Fruit fly (Drosophila melanogaster): Measurements from ENCODE around the gene CG3842.

Gene CG3842

DNA sequence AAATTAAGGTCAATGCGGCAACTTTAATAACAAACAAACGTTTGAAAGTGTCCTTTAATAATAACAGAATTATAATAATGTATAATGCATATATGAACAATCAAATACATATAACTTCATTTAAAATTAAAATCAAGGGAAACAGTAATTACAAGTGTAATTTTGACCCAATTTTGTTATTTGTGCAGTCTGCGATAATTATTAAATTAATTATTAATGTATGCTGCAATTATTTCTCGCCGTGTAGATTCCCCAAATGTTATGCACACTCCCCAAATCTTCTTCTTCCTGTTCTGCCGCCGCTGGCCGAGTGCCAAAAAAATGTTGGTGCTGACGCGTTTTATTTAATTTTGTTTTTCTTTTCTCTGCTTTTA, 16.0 kb downstream of the CG3842 start (continued):
- TF ChIP-seq CG14014 (GFP tag; IDR thresholded peaks at IDR 0.05) (peak; percentile 83), Awh (GFP tag; IDR thresholded peaks at IDR 0.05) (peak; percentile 53; the same call in 1 of the 2 replicates), gfzf (GFP tag; optimal IDR thresholded peaks at IDR 0.05) (no peak), Fer1 (GFP tag; optimal IDR thresholded peaks at IDR 0.05) (peak; percentile 93), MESR4 (GFP tag; optimal IDR thresholded peaks at IDR 0.05) (no peak), CG15073 (GFP tag; optimal IDR thresholded peaks at IDR 0.05) (no peak), CG5180 (GFP tag; optimal IDR thresholded peaks at IDR 0.05) (peak; percentile 79), CHES-1-like (GFP tag; optimal IDR thresholded peaks at IDR 0.05) (no peak), CG12659 (GFP tag; optimal IDR thresholded peaks at IDR 0.05) (peak; percentile 92), hkb (optimal IDR thresholded peaks at IDR 0.05) (no peak), hkb (GFP tag; IDR thresholded peaks at IDR 0.05) (peak; percentile 85), H15 (GFP tag; IDR thresholded peaks at IDR 0.05) (peak; percentile 68), ems (GFP tag; optimal IDR thresholded peaks at IDR 0.05) (peak; percentile 9), cas (GFP tag; IDR thresholded peaks at IDR 0.05) (0 out of 2 replicates have a peak, but pooled peaks have one; percentile 75), Oaz (GFP tag; IDR thresholded peaks at IDR 0.05) (peak; percentile 61; the same call in 1 of the 2 replicates), ERR (GFP tag; optimal IDR thresholded peaks at IDR 0.05) (no peak), CG12299 (tag; optimal IDR thresholded peaks at IDR 0.05) (peak; percentile 89), CG4328 (GFP tag; optimal IDR thresholded peaks at IDR 0.05) (peak; percentile 90), CG6254 (GFP tag; optimal IDR thresholded peaks at IDR 0.05) (peak; percentile 72), Deaf1 (tag; optimal IDR thresholded peaks at IDR 0.05) (peak; percentile 65), bbx (GFP tag; IDR thresholded peaks at IDR 0.05; ENCODE audit: partially characterized antibody) (no peak), ttk (GFP tag; IDR thresholded peaks at IDR 0.05) (peak; percentile 71), CG11560 (tag; IDR thresholded peaks at IDR 0.05) (0 out of 3 replicates have a peak, but pooled peaks have one; percentile 64), nau (GFP tag; optimal IDR thresholded peaks at IDR 0.05) (peak; percentile 79), hbn (GFP tag; IDR thresholded peaks at IDR 0.05; ENCODE audit: partially characterized antibody) (no peak), Jarid2 (GFP tag; optimal IDR thresholded peaks at IDR 0.05) (peak; percentile 65), sens-2 (GFP tag; IDR thresholded peaks at IDR 0.05) (peak; percentile 58; the same call in 1 of the 2 replicates), CG7786 (GFP tag; optimal IDR thresholded peaks at IDR 0.05) (no peak), CG10209 (GFP tag; optimal IDR thresholded peaks at IDR 0.05) (peak; percentile 89), CG11695 (GFP tag; IDR thresholded peaks at IDR 0.05) (peak; percentile 86), CG7745 (tag; optimal IDR thresholded peaks at IDR 0.05) (no peak), sisA (GFP tag; IDR thresholded peaks at IDR 0.05) (peak; percentile 81), pzg (GFP tag; optimal IDR thresholded peaks at IDR 0.05) (no peak), tna (GFP tag; IDR thresholded peaks at IDR 0.05; ENCODE audit: partially characterized antibody) (no peak), CG4360 (GFP tag; IDR thresholded peaks at IDR 0.05) (peak; percentile 17; the same call in 1 of the 2 replicates), HLHmδ (GFP tag; optimal IDR thresholded peaks at IDR 0.05) (no peak), Xbp1 (GFP tag; optimal IDR thresholded peaks at IDR 0.05) (peak; percentile 80), NC2β (GFP tag; optimal IDR thresholded peaks at IDR 0.05) (no peak), Hsf (GFP tag; optimal IDR thresholded peaks at IDR 0.05) (peak; percentile 72), tup (GFP tag; optimal IDR thresholded peaks at IDR 0.05) (peak; percentile 13), seq (GFP tag; IDR thresholded peaks at IDR 0.05) (peak; percentile 43; the same call in 1 of the 2 replicates), nerfin-2 (GFP tag; IDR thresholded peaks at IDR 0.05; ENCODE audit: partially characterized antibody) (no peak), CG7963 (GFP tag; IDR thresholded peaks at IDR 0.05; ENCODE audit: partially characterized antibody) (no peak), Lim3 (GFP tag; IDR thresholded peaks at IDR 0.05) (peak; percentile 34; the same call in 1 of the 2 replicates), Hmx (GFP tag; optimal IDR thresholded peaks at IDR 0.05) (peak; percentile 32), gcm2 (GFP tag; optimal IDR thresholded peaks at IDR 0.05) (peak; percentile 31), CG17912 (GFP tag; optimal IDR thresholded peaks at IDR 0.05) (peak; percentile 29), CG13123 (GFP tag; optimal IDR thresholded peaks at IDR 0.05) (peak; percentile 44), Lpt (GFP tag; optimal IDR thresholded peaks at IDR 0.05) (no peak), corto (GFP tag; optimal IDR thresholded peaks at IDR 0.05) (no peak), zfh2 (GFP tag; optimal IDR thresholded peaks at IDR 0.05) (peak; percentile 26)

Data from whole organism, embryonic.